Worm (Caenorhabditis elegans) whole organism, L2 larva: ENCODE results near the gene gei-1.

Source experiments
- aly-2 ChIP-seq: fragments of 150-350 bp; optimal IDR thresholded peaks from 2 replicates; lab custom pipeline; 2014; ENCODE audit warnings: missing biosample characterization, missing genetic modification characterization
- elt-1 ChIP-seq: fragments of 150-350 bp; optimal IDR thresholded peaks from 2 replicates; lab custom pipeline; 2014; ENCODE audit warnings: missing biosample characterization, missing genetic modification characterization
- lin-39 ChIP-seq: fragments of 150-350 bp; optimal IDR thresholded peaks from 2 replicates; lab custom pipeline; 2014; ENCODE audit warnings: missing biosample characterization, missing genetic modification reagents, missing genetic modification characterization
- mdl-1 ChIP-seq, 2 experiments: fragments of 150-350 bp in 1 of 2; sonication (generic microtip) in 1 of 2; optimal IDR thresholded peaks; 2 replicates each; lab custom pipeline; 2017; ENCODE audit warnings: missing biosample characterization in 2 of 2, missing genetic modification characterization in 2 of 2
- nhr-11 ChIP-seq: fragments of 150-350 bp; optimal IDR thresholded peaks from 2 replicates; lab custom pipeline; 2014; ENCODE audit warnings: missing biosample characterization, missing genetic modification characterization
- nhr-77 ChIP-seq: fragments of 150-350 bp; optimal IDR thresholded peaks from 2 replicates; lab custom pipeline; 2014; ENCODE audit warnings: missing biosample characterization, missing genetic modification characterization
- snpc-4 ChIP-seq: fragments of 150-350 bp; optimal IDR thresholded peaks from 2 replicates; lab custom pipeline; 2014; ENCODE audit warnings: missing biosample characterization, missing genetic modification characterization
- ztf-11 ChIP-seq: sonication (generic microtip); optimal IDR thresholded peaks from 2 replicates; lab custom pipeline; 2017; ENCODE audit warnings: missing biosample characterization, missing genetic modification characterization

DNA sequence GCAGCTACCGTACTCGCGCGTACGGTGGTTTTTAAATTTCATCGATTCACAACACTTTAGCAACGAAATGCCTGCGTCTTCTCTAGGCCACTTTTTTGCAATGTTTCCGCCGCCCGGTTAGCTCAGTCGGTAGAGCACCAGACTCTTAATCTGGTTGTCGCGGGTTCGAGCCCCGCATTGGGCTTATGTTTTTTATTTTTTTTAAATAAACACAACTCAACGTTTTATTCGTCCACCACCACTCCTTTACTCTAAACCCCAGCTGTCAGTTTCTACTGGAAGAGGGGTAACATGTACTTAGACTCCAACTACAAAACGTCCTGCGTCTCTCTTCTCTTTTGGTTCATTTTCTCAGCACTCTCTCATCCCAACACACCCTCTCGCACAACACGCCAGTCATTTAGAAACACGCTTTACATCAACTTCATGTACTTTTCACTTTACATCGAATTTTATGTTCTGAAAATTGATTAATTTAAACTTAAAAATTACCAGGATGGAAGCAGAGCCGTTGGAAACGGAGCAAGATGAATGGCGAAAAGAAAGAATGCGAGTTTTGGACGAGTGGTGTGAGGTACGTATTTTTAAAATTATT, 44.9 kb downstream of the gei-1 start, which contains the start of the genes elmd-1 and hecw-1:
- TF ChIP-seq ztf-11 (tag; lab: Kevin White, UChicago): no peak
- no peak for TF ChIP-seq mdl-1 (tag; optimal IDR thresholded peaks at IDR 0.05; lab: Kevin White, UChicago)
- no peak for TF ChIP-seq snpc-4 (tag; lab: Kevin White, UChicago)
- TF ChIP-seq nhr-11: no peak
- TF ChIP-seq aly-2: no peak
- no peak for TF ChIP-seq nhr-77 (tag; lab: Kevin White, UChicago)
- no peak for TF ChIP-seq lin-39 (tag; lab: Kevin White, UChicago)
- TF ChIP-seq elt-1 (tag; lab: Kevin White, UChicago): no peak
